Fruit fly (Drosophila melanogaster): ENCODE results near the gene CG33116.
A peak's percentile ranks its signal among the peaks of the same experiment; 100 is the strongest.

Gene CG33116

dm6 chr2L:19575626-19576298 is 42.5 kb downstream of the CG33116 start (continued):
- TF ChIP-seq CG33557 (GFP tag; optimal IDR thresholded peaks at IDR 0.05) (peak; percentile 88), zen2 (GFP tag; IDR thresholded peaks at IDR 0.05; ENCODE audit: partially characterized antibody) (0 out of 3 replicates have a peak, but pooled peaks have one; percentile 18), nerfin-1 (tag; optimal IDR thresholded peaks at IDR 0.05) (peak; percentile 80), h (optimal IDR thresholded peaks at IDR 0.05) (no peak), Oaz (GFP tag; IDR thresholded peaks at IDR 0.05) (peak; percentile 86), CG11723 (GFP tag; optimal IDR thresholded peaks at IDR 0.05) (peak; percentile 93), sd (tag; optimal IDR thresholded peaks at IDR 0.05) (peak; percentile 100), toy (GFP tag; IDR thresholded peaks at IDR 0.05) (peak; percentile 83), CG30431 (GFP tag; optimal IDR thresholded peaks at IDR 0.05) (peak; percentile 97), ara (GFP tag; IDR thresholded peaks at IDR 0.05) (peak; percentile 85), CrebB (tag; optimal IDR thresholded peaks at IDR 0.05) (peak; percentile 79), disco-r (GFP tag; optimal IDR thresholded peaks at IDR 0.05) (peak; percentile 94), CG32767 (GFP tag; IDR thresholded peaks at IDR 0.05) (peak; percentile 59; the same call in 1 of the 2 replicates), CG6272 (GFP tag; IDR thresholded peaks at IDR 0.05) (peak; percentile 94), lilli (GFP tag; optimal IDR thresholded peaks at IDR 0.05) (peak; percentile 98), CG11247 (GFP tag; IDR thresholded peaks at IDR 0.05) (peak; percentile 84), CG2678 (tag; optimal IDR thresholded peaks at IDR 0.05) (peak; percentile 98), rib (GFP tag; IDR thresholded peaks at IDR 0.05) (no peak; the same call in 1 of the 2 replicates), CG14667 (GFP tag; IDR thresholded peaks at IDR 0.05) (peak; percentile 87), ERR (GFP tag; optimal IDR thresholded peaks at IDR 0.05) (peak; percentile 92), CG30403 (GFP tag; optimal IDR thresholded peaks at IDR 0.05) (peak; percentile 99), CG31388 (GFP tag; optimal IDR thresholded peaks at IDR 0.05) (peak; percentile 88), CG9817 (tag; optimal IDR thresholded peaks at IDR 0.05) (peak; percentile 92), CG7963 (GFP tag; IDR thresholded peaks at IDR 0.05; ENCODE audit: partially characterized antibody) (no peak), Usf (GFP tag; optimal IDR thresholded peaks at IDR 0.05) (peak; percentile 93), CG31441 (GFP tag; IDR thresholded peaks at IDR 0.05) (peak; percentile 97), CG11696 (GFP tag; IDR thresholded peaks at IDR 0.05) (peak; percentile 73; the same call in 1 of the 2 replicates), ken (GFP tag; IDR thresholded peaks at IDR 0.05) (peak; percentile 89), Sox102F (GFP tag; optimal IDR thresholded peaks at IDR 0.05) (peak; percentile 97), CG13894 (tag; optimal IDR thresholded peaks at IDR 0.05) (peak; percentile 75), seq (GFP tag; IDR thresholded peaks at IDR 0.05) (peak; percentile 95), CG15073 (GFP tag; optimal IDR thresholded peaks at IDR 0.05) (peak; percentile 80), CG17328 (GFP tag; IDR thresholded peaks at IDR 0.05) (peak; percentile 85), tx (GFP tag; optimal IDR thresholded peaks at IDR 0.05) (peak; percentile 96), BEAF-32 (GFP tag; optimal IDR thresholded peaks at IDR 0.05) (peak; percentile 26), CG30020 (tag; optimal IDR thresholded peaks at IDR 0.05) (peak; percentile 86), CG4404 (GFP tag; IDR thresholded peaks at IDR 0.05) (peak; percentile 95), Hr39 (optimal IDR thresholded peaks at IDR 0.05) (no peak), D (optimal IDR thresholded peaks at IDR 0.05) (peak; percentile 69), D (GFP tag; optimal IDR thresholded peaks at IDR 0.05) (peak; percentile 92), NFAT (GFP tag; IDR thresholded peaks at IDR 0.05) (peak; percentile 91), CG13287 (GFP tag; IDR thresholded peaks at IDR 0.05; ENCODE audit: partially characterized antibody) (peak; percentile 13; the same call in 1 of the 2 replicates), CG2202 (tag; optimal IDR thresholded peaks at IDR 0.05) (peak; percentile 87), H2.0 (GFP tag; IDR thresholded peaks at IDR 0.05) (peak; percentile 90), CG10147 (GFP tag; optimal IDR thresholded peaks at IDR 0.05) (peak; percentile 94), vnd (GFP tag; IDR thresholded peaks at IDR 0.05; ENCODE audit: partially characterized antibody) (no peak), chinmo (GFP tag; IDR thresholded peaks at IDR 0.05; ENCODE audit: partially characterized antibody) (peak; percentile 89), ttk (GFP tag; IDR thresholded peaks at IDR 0.05) (peak; percentile 85), CG11504 (tag; optimal IDR thresholded peaks at IDR 0.05) (peak; percentile 96), CG4854 (GFP tag; optimal IDR thresholded peaks at IDR 0.05) (peak; percentile 93), sens (GFP tag) (peak; percentile 100)
